Worm (Caenorhabditis elegans) whole organism, young adult: Measurements from ENCODE around the gene F55A11.4.

Experiments used
- F37B4.10 ChIP-seq: fragments of 200-800 bp; sonication (Bioruptor generic); IDR thresholded peaks from 2 replicates; pipeline ENCODE4 v1.3.6; 2022; ENCODE audit warnings: missing genetic modification characterization, missing compliant biosample characterization
- madf-6 ChIP-seq: fragments of 200-800 bp; sonication (Bioruptor generic); IDR thresholded peaks from 2 replicates; pipeline ENCODE4 v1.3.6; 2022; ENCODE audit warnings: missing genetic modification reagents, missing genetic modification characterization, missing compliant biosample characterization
- mes-4 ChIP-seq: sonication (generic microtip); optimal IDR thresholded peaks from 2 replicates; lab custom pipeline; 2016; ENCODE audit warnings: missing genotype, missing genetic modification characterization, missing compliant biosample characterization

ce11 chrV:11818786-11819185 is 48.5 kb downstream of the F55A11.4 start:
- TF ChIP-seq mes-4, result no peak
- TF ChIP-seq F37B4.10 (GFP tag; lab: Robert Waterston, UW), result no peak
- no peak for TF ChIP-seq madf-6 (GFP tag; lab: Robert Waterston, UW)
